Fruit fly (Drosophila melanogaster): ENCODE results near the gene Trs33.

Gene Trs33

DNA sequence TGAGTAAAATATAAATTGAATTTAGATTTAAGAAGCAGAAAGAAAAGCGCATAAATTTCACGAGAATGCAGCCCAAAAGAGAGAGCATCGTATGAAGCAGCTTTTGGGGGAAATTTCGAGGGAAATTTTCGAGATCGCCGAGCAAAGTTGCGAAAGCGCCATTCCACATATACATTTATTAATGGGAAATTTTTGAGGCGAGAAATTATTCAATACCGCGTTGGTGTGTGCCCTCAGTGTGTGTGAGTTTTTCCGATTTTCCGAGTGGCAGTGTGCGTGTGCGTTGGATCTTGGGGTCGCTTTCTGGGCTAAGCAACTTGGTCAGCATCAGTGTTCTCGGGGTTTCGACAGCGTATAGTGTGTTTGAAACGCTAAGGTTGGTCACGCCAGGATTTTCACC lies 40.9 kb downstream of the Trs33 start, which contains the start of gene Tm2:
Gene Tm2 (plus strand): TSS at position 270 of the 400 bp plus-strand sequence.
- no peak for TF ChIP-seq Smox (GFP tag; optimal IDR thresholded peaks at IDR 0.05)
- TF ChIP-seq Hr38 (GFP tag; optimal IDR thresholded peaks at IDR 0.05), result no peak
- no peak for TF ChIP-seq Hr4 (GFP tag; optimal IDR thresholded peaks at IDR 0.05)
- TF ChIP-seq CG8119 (GFP tag; IDR thresholded peaks at IDR 0.05), result no peak

DNA sequence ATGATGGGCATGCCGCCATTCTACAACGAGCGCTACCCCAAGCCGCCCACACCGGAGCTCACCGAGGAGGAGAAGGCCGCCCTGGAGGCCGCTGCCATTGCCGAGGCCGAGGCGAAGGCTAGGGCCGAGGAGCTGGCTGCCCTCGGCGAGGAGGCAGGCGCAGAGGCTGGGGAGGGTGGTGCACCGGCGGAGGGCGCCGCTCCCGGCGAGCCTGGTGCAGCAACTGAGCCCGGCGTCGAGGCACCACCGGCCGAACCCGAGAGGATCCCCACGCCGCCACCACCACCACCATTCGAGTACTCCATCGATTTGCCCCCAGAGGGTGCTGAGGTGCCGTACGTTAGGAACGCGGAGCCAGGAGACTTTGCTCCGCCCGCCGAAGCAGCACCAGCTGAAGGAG lies 45.5 kb downstream of the Trs33 start:
- no peak for TF ChIP-seq CG9139 (GFP tag; optimal IDR thresholded peaks at IDR 0.05)
- TF ChIP-seq CG8632 (GFP tag; optimal IDR thresholded peaks at IDR 0.05), result no peak
- no peak for TF ChIP-seq CG10669 (GFP tag; optimal IDR thresholded peaks at IDR 0.05)
- TF ChIP-seq Gug (GFP tag; IDR thresholded peaks at IDR 0.05), result no peak
- TF ChIP-seq achi (GFP tag; optimal IDR thresholded peaks at IDR 0.05), result no peak
- no peak for TF ChIP-seq Blimp-1 (GFP tag; optimal IDR thresholded peaks at IDR 0.05)
- no peak for TF ChIP-seq CG6792 (GFP tag; optimal IDR thresholded peaks at IDR 0.05)
- no peak for TF ChIP-seq Sox14 (GFP tag; optimal IDR thresholded peaks at IDR 0.05)
- no peak for TF ChIP-seq Eip78C (GFP tag)
- TF ChIP-seq CG31627 (GFP tag; optimal IDR thresholded peaks at IDR 0.05), result no peak

Data from whole organism, prepupa.